Worm (Caenorhabditis elegans): ENCODE data around the gene K07F5.14.
"Not testable (repeated sequence)": the region's sequence is repeated elsewhere in the genome, so short reads cannot be mapped to it uniquely, and the experiment has no call there.

K07F5.14 gene

ce11 chrIV:9884257-9884656 lies 22.2 kb downstream of the K07F5.14 start, which contains the start of the genes prp-18 and mccc-1:
prp-18 (minus strand) TSS chrIV:9884383.
mccc-1 (plus strand) TSS chrIV:9884570.
- TF ChIP-seq unc-62 (GFP tag; optimal IDR thresholded peaks at IDR 0.05) = no peak

ce11 chrIV:9889857-9890256 lies 27.8 kb downstream of the K07F5.14 start, which contains the start of gene ttbk-3:
ttbk-3 (minus strand) TSS chrIV:9889957.
- no peak for TF ChIP-seq unc-62 (GFP tag; optimal IDR thresholded peaks at IDR 0.05)

ce11 chrIV:9891938-9892337 lies 29.9 kb downstream of the K07F5.14 start, which contains the start of gene F32B6.4:
F32B6.4 (minus strand) TSS chrIV:9892038.
- no peak for TF ChIP-seq unc-62 (GFP tag; optimal IDR thresholded peaks at IDR 0.05)

- TF ChIP-seq unc-62 (GFP tag; optimal IDR thresholded peaks at IDR 0.05) = not testable (repeated sequence)
These were observed 31.6 kb downstream of the K07F5.14 start, which contains the start of gene sss-1 for ce11 chrIV:9893649-9894048. sss-1 (minus strand) TSS chrIV:9893749.

- TF ChIP-seq unc-62 (GFP tag; optimal IDR thresholded peaks at IDR 0.05) = not testable (repeated sequence)
These were observed 32.3 kb downstream of the K07F5.14 start, which contains the start of gene msp-77 for ce11 chrIV:9894331-9894730. msp-77 (plus strand) TSS chrIV:9894631.

ce11 chrIV:9895088-9895487 lies 33.1 kb downstream of the K07F5.14 start, which contains the start of gene ssp-32:
ssp-32 (plus strand) TSS chrIV:9895388.
- no peak for TF ChIP-seq unc-62 (GFP tag; optimal IDR thresholded peaks at IDR 0.05)

ce11 chrIV:9898712-9899111 lies 36.7 kb downstream of the K07F5.14 start, which contains the start of gene tbc-3:
tbc-3 (plus strand) TSS chrIV:9899012.
- no peak for TF ChIP-seq unc-62 (GFP tag; optimal IDR thresholded peaks at IDR 0.05)

ce11 chrIV:9899227-9899626 lies 37.2 kb downstream of the K07F5.14 start:
- TF ChIP-seq unc-62 (GFP tag; optimal IDR thresholded peaks at IDR 0.05) = no peak

ce11 chrIV:9903608-9904007 lies 41.6 kb downstream of the K07F5.14 start, which contains the start of gene best-13:
best-13 (plus strand) TSS chrIV:9903908.
- TF ChIP-seq unc-62 (GFP tag; optimal IDR thresholded peaks at IDR 0.05) = no peak

- TF ChIP-seq unc-62 (GFP tag; optimal IDR thresholded peaks at IDR 0.05) = no peak
These were observed 51.0 kb downstream of the K07F5.14 start for ce11 chrIV:9913064-9913463.

Data from whole organism, dauer.